Worm (Caenorhabditis elegans) whole organism, L4/young adult: ENCODE measurements around the gene frpr-19.

Source experiments
- W03F9.2 ChIP-seq: fragments of 150-350 bp; optimal IDR thresholded peaks from 2 replicates; lab custom pipeline; 2014; ENCODE audit warnings: missing biosample characterization, missing genetic modification characterization
- dao-5 ChIP-seq: sonication (generic microtip); optimal IDR thresholded peaks from 2 replicates; lab custom pipeline; 2016; ENCODE audit warnings: missing genotype, missing genetic modification characterization, moderate library complexity, missing compliant biosample characterization
- him-1 ChIP-seq: sonication (generic microtip); optimal IDR thresholded peaks from 2 replicates; lab custom pipeline; 2016; ENCODE audit warnings: missing genotype, missing genetic modification reagents, missing genetic modification characterization, missing compliant biosample characterization

The frpr-19 gene

ce11 chrIV:1740105-1741023 lies 41.1 kb downstream of the frpr-19 start, which contains the start of gene ptpn-22:
Gene ptpn-22, minus strand, starts transcription at chrIV:1740262.
- TF ChIP-seq him-1 (tag; lab: Kevin White, UChicago) (no peak), dao-5 (tag; lab: Kevin White, UChicago) (no peak), W03F9.2 (no peak)

ce11 chrIV:1739366-1740104 lies 41.9 kb downstream of the frpr-19 start:
- TF ChIP-seq him-1 (tag; lab: Kevin White, UChicago) (no peak), dao-5 (tag; lab: Kevin White, UChicago) (no peak), W03F9.2 (no peak)

ce11 chrIV:1738892-1739291 lies 42.6 kb downstream of the frpr-19 start:
- no peak for TF ChIP-seq W03F9.2
- TF ChIP-seq him-1 (tag; lab: Kevin White, UChicago) = no peak
- no peak for TF ChIP-seq dao-5 (tag; lab: Kevin White, UChicago)

- TF ChIP-seq W03F9.2 (peak; percentile 28), him-1 (tag; lab: Kevin White, UChicago) (no peak), dao-5 (tag; lab: Kevin White, UChicago) (no peak)
These were observed 43.1 kb downstream of the frpr-19 start for ce11 chrIV:1738324-1738730.

ce11 chrIV:1727538-1728072 lies 53.9 kb downstream of the frpr-19 start:
- TF ChIP-seq dao-5 (tag; lab: Kevin White, UChicago) = no peak
- no peak for TF ChIP-seq W03F9.2
- no peak for TF ChIP-seq him-1 (tag; lab: Kevin White, UChicago)

- no peak for TF ChIP-seq W03F9.2
- no peak for TF ChIP-seq dao-5 (tag; lab: Kevin White, UChicago)
These were observed 55.6 kb downstream of the frpr-19 start, which contains the start of gene K08D12.8 for ce11 chrIV:1725888-1726287. Gene K08D12.8, plus strand, starts transcription at chrIV:1726188.
